Worm (Caenorhabditis elegans) whole organism, midembryonic: ENCODE results near the gene K01A12.2.

ENCODE experiments used
- T22C8.4 ChIP-seq: fragments of 200-800 bp; sonication (Bioruptor generic); IDR thresholded peaks from 2 replicates; pipeline ENCODE4 v1.3.6; 2022; ENCODE audit warnings: missing genetic modification characterization, missing compliant biosample characterization
- flt-1 ChIP-seq: fragments of 200-800 bp; sonication (Bioruptor generic); IDR thresholded peaks from 2 replicates; pipeline ENCODE4 v1.3.6; 2022; ENCODE audit warnings: missing genetic modification characterization, missing compliant biosample characterization

DNA sequence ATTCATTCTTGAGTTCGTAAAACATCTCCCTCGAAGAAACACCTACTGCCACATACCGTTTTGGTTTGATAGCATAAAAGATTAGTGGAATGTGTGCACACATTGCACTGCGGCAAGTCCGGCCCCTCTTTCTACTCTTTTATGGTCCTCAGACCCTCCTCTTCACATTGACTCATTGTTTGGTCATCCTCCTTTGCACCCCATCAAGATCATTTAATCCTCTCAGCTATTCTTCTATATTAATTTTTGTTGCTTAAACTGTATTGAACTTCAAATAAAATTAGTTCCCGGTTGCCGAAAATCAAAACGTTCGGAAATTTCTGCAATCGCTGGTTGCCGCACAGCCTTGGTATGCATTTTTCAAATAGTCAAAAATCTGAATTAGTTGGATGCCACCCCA is 47.2 kb downstream of the K01A12.2 start, which contains the start of gene rig-1:
- TF ChIP-seq flt-1 (GFP tag; lab: Robert Waterston, UW) (no peak), T22C8.4 (no peak)
